Worm (Caenorhabditis elegans) whole organism, L3 larva: Measurements from ENCODE around the gene riok-3.
A peak's percentile ranks its signal among the peaks of the same experiment; 100 is the strongest.

ENCODE experiments used
- R02D3.7 ChIP-seq: fragments of 150-350 bp; optimal IDR thresholded peaks from 2 replicates; lab custom pipeline; 2014; ENCODE audit warnings: missing biosample characterization, missing genetic modification characterization
- aly-2 ChIP-seq: fragments of 150-350 bp; optimal IDR thresholded peaks from 2 replicates; lab custom pipeline; 2014; ENCODE audit warnings: missing biosample characterization, missing genetic modification characterization
- ama-1 ChIP-seq: fragments of 150-350 bp; optimal IDR thresholded peaks from 2 replicates; lab custom pipeline; 2018
- ceh-16 ChIP-seq: sonication (generic microtip); optimal IDR thresholded peaks from 2 replicates; lab custom pipeline; 2017; ENCODE audit warnings: missing biosample characterization, missing genetic modification characterization
- ceh-28 ChIP-seq: fragments of 150-350 bp; optimal IDR thresholded peaks from 2 replicates; lab custom pipeline; 2014; ENCODE audit warnings: missing biosample characterization, missing genetic modification reagents, missing genetic modification characterization
- ceh-82 ChIP-seq: fragments of 150-350 bp; optimal IDR thresholded peaks from 2 replicates; lab custom pipeline; 2014; ENCODE audit warnings: missing biosample characterization, missing genetic modification characterization
- ceh-9 ChIP-seq: sonication (generic microtip); optimal IDR thresholded peaks from 2 replicates; lab custom pipeline; 2018; ENCODE audit warnings: missing biosample characterization, missing genetic modification characterization
- daf-12 ChIP-seq: fragments of 150-350 bp; optimal IDR thresholded peaks from 2 replicates; lab custom pipeline; 2014; ENCODE audit warnings: missing biosample characterization, missing genetic modification reagents, missing genetic modification characterization
- egl-27 ChIP-seq: sonication (generic microtip); optimal IDR thresholded peaks from 4 replicates; lab custom pipeline; 2017; ENCODE audit warnings: missing biosample characterization, missing genetic modification reagents, missing genetic modification characterization
- egl-5 ChIP-seq: fragments of 150-350 bp; optimal IDR thresholded peaks from 2 replicates; lab custom pipeline; 2017; ENCODE audit warnings: missing biosample characterization, missing genetic modification reagents, missing genetic modification characterization, inconsistent platforms
- elt-1 ChIP-seq: fragments of 150-350 bp; optimal IDR thresholded peaks from 2 replicates; lab custom pipeline; 2014; ENCODE audit warnings: missing biosample characterization, missing genetic modification characterization
- elt-2 ChIP-seq: sonication (generic microtip); optimal IDR thresholded peaks from 2 replicates; lab custom pipeline; 2016; ENCODE audit warnings: missing genetic modification reagents, mild to moderate bottlenecking, missing genetic modification characterization, missing compliant biosample characterization
- elt-3 ChIP-seq, 3 experiments: fragments of 150-350 bp in 1 of 3; sonication (generic microtip) in 2 of 3; optimal IDR thresholded peaks; 2 replicates in 2 of 3; 4 replicates in 1 of 3; lab custom pipeline; 2014 to 2017; ENCODE audit warnings: missing biosample characterization in 3 of 3, missing genetic modification characterization in 3 of 3
- fkh-10 ChIP-seq: sonication (generic microtip); optimal IDR thresholded peaks from 2 replicates; lab custom pipeline; 2017; ENCODE audit warnings: missing biosample characterization, missing genetic modification reagents, missing genetic modification characterization
- hmg-11 ChIP-seq: sonication (generic microtip); optimal IDR thresholded peaks from 2 replicates; lab custom pipeline; 2016; ENCODE audit warnings: missing genetic modification characterization, missing compliant biosample characterization
- jun-1 ChIP-seq: fragments of 150-350 bp; optimal IDR thresholded peaks from 2 replicates; lab custom pipeline; 2014; ENCODE audit warnings: missing biosample characterization, missing genetic modification reagents, missing genetic modification characterization
- lin-15B ChIP-seq: fragments of 150-350 bp; optimal IDR thresholded peaks from 2 replicates; lab custom pipeline; 2014; ENCODE audit warnings: missing biosample characterization, missing genetic modification characterization
- lin-39 ChIP-seq: fragments of 150-350 bp; optimal IDR thresholded peaks from 2 replicates; lab custom pipeline; 2018; ENCODE audit warnings: missing biosample characterization, missing genetic modification reagents, missing genetic modification characterization
- lsy-12 ChIP-seq: sonication (generic microtip); optimal IDR thresholded peaks from 2 replicates; lab custom pipeline; 2016; ENCODE audit warnings: mild to moderate bottlenecking, missing genetic modification characterization, missing compliant biosample characterization
- nfya-1 ChIP-seq: sonication (generic microtip); optimal IDR thresholded peaks from 2 replicates; lab custom pipeline; 2017; ENCODE audit warnings: missing genetic modification characterization, mild to moderate bottlenecking, missing compliant biosample characterization, antibody characterized with exemption, moderate library complexity; ENCODE audit not compliant: insufficient read depth
- nhr-11 ChIP-seq: fragments of 150-350 bp; optimal IDR thresholded peaks from 2 replicates; lab custom pipeline; 2014; ENCODE audit warnings: missing biosample characterization, missing genetic modification characterization
- nhr-12 ChIP-seq: fragments of 150-350 bp; optimal IDR thresholded peaks from 2 replicates; lab custom pipeline; 2014; ENCODE audit warnings: missing biosample characterization, missing genetic modification characterization
- nhr-23 ChIP-seq: fragments of 150-350 bp; optimal IDR thresholded peaks from 2 replicates; lab custom pipeline; 2014; ENCODE audit warnings: missing biosample characterization, missing genetic modification reagents, missing genetic modification characterization
- nhr-237 ChIP-seq: fragments of 150-350 bp; optimal IDR thresholded peaks from 2 replicates; lab custom pipeline; 2014; ENCODE audit warnings: missing biosample characterization, missing genetic modification characterization
- nhr-25 ChIP-seq: sonication (generic microtip); optimal IDR thresholded peaks from 2 replicates; lab custom pipeline; 2017; ENCODE audit warnings: missing biosample characterization, missing genetic modification characterization
- nhr-28 ChIP-seq: fragments of 150-350 bp; optimal IDR thresholded peaks from 2 replicates; lab custom pipeline; 2014; ENCODE audit warnings: missing biosample characterization, missing genetic modification characterization
- nhr-43 ChIP-seq: sonication (generic microtip); optimal IDR thresholded peaks from 2 replicates; lab custom pipeline; 2016; ENCODE audit warnings: mild to moderate bottlenecking, missing genetic modification characterization, missing compliant biosample characterization; ENCODE audit not compliant: poor library complexity, severe bottlenecking
- nhr-67 ChIP-seq: fragments of 150-350 bp; optimal IDR thresholded peaks from 2 replicates; lab custom pipeline; 2014; ENCODE audit warnings: missing biosample characterization, missing genetic modification characterization
- nhr-77 ChIP-seq: fragments of 150-350 bp; optimal IDR thresholded peaks from 2 replicates; lab custom pipeline; 2014; ENCODE audit warnings: missing biosample characterization, missing genetic modification characterization
- pha-4 ChIP-seq: fragments of 150-350 bp; optimal IDR thresholded peaks from 2 replicates; lab custom pipeline; 2014; ENCODE audit warnings: missing biosample characterization, missing genetic modification reagents, missing genetic modification characterization
- pqm-1 ChIP-seq: fragments of 150-350 bp; optimal IDR thresholded peaks from 2 replicates; lab custom pipeline; 2017; ENCODE audit warnings: missing biosample characterization, missing genetic modification characterization, inconsistent platforms
- skn-1 ChIP-seq: fragments of 150-350 bp; optimal IDR thresholded peaks from 2 replicates; lab custom pipeline; 2014; ENCODE audit warnings: missing biosample characterization, missing genetic modification characterization
- snpc-4 ChIP-seq: fragments of 150-350 bp; optimal IDR thresholded peaks from 2 replicates; lab custom pipeline; 2014; ENCODE audit warnings: missing biosample characterization, missing genetic modification characterization
- tbx-2 ChIP-seq: sonication (generic microtip); optimal IDR thresholded peaks from 2 replicates; lab custom pipeline; 2016; ENCODE audit warnings: mild to moderate bottlenecking, missing genetic modification characterization, missing compliant biosample characterization
- unc-39 ChIP-seq: sonication (generic microtip); optimal IDR thresholded peaks from 4 replicates; lab custom pipeline; 2017; ENCODE audit warnings: missing biosample characterization, missing genetic modification characterization
- unc-62 ChIP-seq: fragments of 150-350 bp; sonication (generic microtip); optimal IDR thresholded peaks from 4 replicates; lab custom pipeline; 2014; ENCODE audit warnings: missing biosample characterization, missing genetic modification reagents, missing genetic modification characterization
- zag-1 ChIP-seq: fragments of 150-350 bp; optimal IDR thresholded peaks from 2 replicates; lab custom pipeline; 2014; ENCODE audit warnings: missing biosample characterization, missing genetic modification characterization
- ztf-11 ChIP-seq: fragments of 150-350 bp; optimal IDR thresholded peaks from 2 replicates; lab custom pipeline; 2014; ENCODE audit warnings: missing biosample characterization, missing genetic modification characterization
- ztf-4 ChIP-seq: fragments of 150-350 bp; optimal IDR thresholded peaks from 2 replicates; lab custom pipeline; 2014; ENCODE audit warnings: missing biosample characterization, missing genetic modification characterization

The riok-3 gene

ce11 chrIII:9834888-9835287 is 30.1 kb upstream of the riok-3 start, which contains the start of gene K11H3.8:
Gene K11H3.8, plus strand, starts transcription at chrIII:9835188.
- TF ChIP-seq ceh-16 (no peak), elt-3 (tag; optimal IDR thresholded peaks at IDR 0.05; lab: Kevin White, UChicago) (no peak)

ce11 chrIII:9832569-9832968 is 27.8 kb upstream of the riok-3 start:
- TF ChIP-seq nhr-25 (no peak), fkh-10 (GFP tag; lab: Kevin White, UChicago) (no peak), nhr-77 (tag; lab: Kevin White, UChicago) (no peak), ceh-9 (no peak), ztf-11 (tag; lab: Kevin White, UChicago) (no peak), daf-12 (tag; lab: Kevin White, UChicago) (no peak), snpc-4 (tag; lab: Kevin White, UChicago) (no peak), unc-39 (tag; lab: Kevin White, UChicago) (no peak), unc-62 (GFP tag; lab: Kevin White, UChicago) (no peak), aly-2 (no peak), egl-27 (no peak), zag-1 (tag; lab: Kevin White, UChicago) (no peak), elt-1 (tag; lab: Kevin White, UChicago) (no peak), pha-4 (no peak), ceh-82 (tag; lab: Kevin White, UChicago) (no peak), ztf-4 (tag; lab: Kevin White, UChicago) (no peak), tbx-2 (no peak)

ce11 chrIII:9830502-9830901 is 25.7 kb upstream of the riok-3 start, which contains the start of gene ZK632.12:
Gene ZK632.12, plus strand, starts transcription at chrIII:9830802.
- TF ChIP-seq pha-4 (peak; percentile 39), skn-1 (tag; lab: Kevin White, UChicago) (no peak)
- TF ChIP-seq, all 47 proteins: peak for 1

ce11 chrIII:9827163-9827951 is 22.5 kb upstream of the riok-3 start, which contains the start of the genes ZK632.10 and ZK632.11:
Gene ZK632.10, minus strand, starts transcription at chrIII:9827722.
Gene ZK632.11, plus strand, starts transcription at chrIII:9827915.
- TF ChIP-seq hmg-11 (tag; lab: Kevin White, UChicago) (peak; percentile 41), ceh-28 (peak; percentile 50), skn-1 (tag; lab: Kevin White, UChicago) (peak; percentile 13), nhr-28 (tag; lab: Kevin White, UChicago) (no peak), lin-15B (tag; lab: Kevin White, UChicago) (peak; percentile 57), pha-4 (peak; percentile 99), nfya-1 (tag; lab: Kevin White, UChicago) (peak; percentile 91), egl-5 (tag; lab: Kevin White, UChicago) (peak; percentile 1), snpc-4 (tag; lab: Kevin White, UChicago) (peak; percentile 45), pqm-1 (tag; lab: Kevin White, UChicago) (peak; percentile 11), nhr-23 (peak; percentile 34), elt-2 (peak; percentile 23), nhr-67 (no peak), lin-39 (tag; lab: Kevin White, UChicago) (peak; percentile 15), aly-2 (no peak)

ce11 chrIII:9826005-9826404 is 21.2 kb upstream of the riok-3 start:
- peak; percentile 36 for TF ChIP-seq lin-39 (tag; lab: Kevin White, UChicago)
- peak; percentile 11 for TF ChIP-seq lin-15B (tag; lab: Kevin White, UChicago)
- no peak for TF ChIP-seq nhr-237 (tag; lab: Kevin White, UChicago)
- TF ChIP-seq ceh-9, result no peak
- TF ChIP-seq R02D3.7 (tag; lab: Kevin White, UChicago), result no peak
- peak; percentile 62 for TF ChIP-seq jun-1 (tag; lab: Kevin White, UChicago)
- TF ChIP-seq ama-1 (lab: Kevin White, UChicago), result peak; percentile 93
- peak; percentile 2 for TF ChIP-seq hmg-11 (tag; lab: Kevin White, UChicago)
- no peak for TF ChIP-seq nhr-11 (tag; lab: Kevin White, UChicago)
- no peak for TF ChIP-seq elt-1 (tag; lab: Kevin White, UChicago)
- TF ChIP-seq nhr-12 (tag; lab: Kevin White, UChicago), result no peak
- peak; percentile 89 for TF ChIP-seq pha-4
- peak; percentile 16 for TF ChIP-seq snpc-4 (tag; lab: Kevin White, UChicago)
- TF ChIP-seq lsy-12 (tag; lab: Kevin White, UChicago), result peak; percentile 28
- TF ChIP-seq nfya-1 (tag; lab: Kevin White, UChicago), result peak; percentile 56
- TF ChIP-seq nhr-43, result peak; percentile 11
- peak; percentile 27 for TF ChIP-seq elt-2
- TF ChIP-seq skn-1 (tag; lab: Kevin White, UChicago), result peak; percentile 3
- TF ChIP-seq aly-2, result no peak
- peak; percentile 7 for TF ChIP-seq pqm-1 (tag; lab: Kevin White, UChicago)
